Worm (Caenorhabditis elegans) whole organism, L2 larva: ENCODE results near the gene clc-4.

Source experiments
- ama-1 ChIP-seq: fragments of 150-350 bp; optimal IDR thresholded peaks from 2 replicates; lab custom pipeline; 2018; ENCODE audit warnings: inconsistent platforms
- blmp-1 ChIP-seq: sonication (generic microtip); optimal IDR thresholded peaks from 2 replicates; lab custom pipeline; 2017; ENCODE audit warnings: missing genetic modification characterization, mild to moderate bottlenecking, missing compliant biosample characterization, antibody characterized with exemption, moderate library complexity; ENCODE audit not compliant: insufficient read depth
- elt-1 ChIP-seq: fragments of 150-350 bp; optimal IDR thresholded peaks from 2 replicates; lab custom pipeline; 2014; ENCODE audit warnings: missing biosample characterization, missing genetic modification characterization
- elt-3 ChIP-seq: sonication (generic microtip); optimal IDR thresholded peaks from 2 replicates; lab custom pipeline; 2017; ENCODE audit warnings: missing biosample characterization, missing genetic modification characterization
- lin-39 ChIP-seq: fragments of 150-350 bp; optimal IDR thresholded peaks from 2 replicates; lab custom pipeline; 2014; ENCODE audit warnings: missing biosample characterization, missing genetic modification reagents, missing genetic modification characterization
- nhr-10 ChIP-seq: sonication (generic microtip); optimal IDR thresholded peaks from 2 replicates; lab custom pipeline; 2017; ENCODE audit warnings: missing biosample characterization, missing genetic modification characterization
- nhr-12 ChIP-seq: fragments of 150-350 bp; optimal IDR thresholded peaks from 2 replicates; lab custom pipeline; 2014; ENCODE audit warnings: missing biosample characterization, missing genetic modification characterization
- nhr-6 ChIP-seq: fragments of 150-350 bp; optimal IDR thresholded peaks from 2 replicates; lab custom pipeline; 2014; ENCODE audit warnings: missing biosample characterization, missing genetic modification characterization
- nhr-77 ChIP-seq: fragments of 150-350 bp; optimal IDR thresholded peaks from 2 replicates; lab custom pipeline; 2014; ENCODE audit warnings: missing biosample characterization, missing genetic modification characterization
- sma-3 ChIP-seq: sonication (generic microtip); optimal IDR thresholded peaks from 2 replicates; lab custom pipeline; 2016; ENCODE audit warnings: missing genetic modification reagents, missing genetic modification characterization, missing compliant biosample characterization
- sma-9 ChIP-seq, 2 experiments: fragments of 150-350 bp in 1 of 2; sonication (generic microtip) in 1 of 2; optimal IDR thresholded peaks; 2 replicates each; lab custom pipeline; 2014 to 2016; ENCODE audit warnings: missing genetic modification characterization in 2 of 2, mild to moderate bottlenecking in 1 of 2, missing biosample characterization in 1 of 2, missing compliant biosample characterization in 1 of 2, missing genetic modification reagents in 1 of 2, moderate library complexity in 1 of 2
- unc-39 ChIP-seq: fragments of 150-350 bp; optimal IDR thresholded peaks from 2 replicates; lab custom pipeline; 2014; ENCODE audit warnings: missing biosample characterization, missing genetic modification characterization
- unc-55 ChIP-seq: fragments of 150-350 bp; sonication (generic microtip); optimal IDR thresholded peaks from 3 replicates; lab custom pipeline; 2014; ENCODE audit warnings: missing biosample characterization, missing genetic modification reagents, missing genetic modification characterization

- TF ChIP-seq ama-1 (no peak), elt-3 (tag; lab: Kevin White, UChicago) (no peak), lin-39 (no peak), blmp-1 (tag; lab: Kevin White, UChicago) (no peak), unc-39 (tag; lab: Kevin White, UChicago) (no peak), nhr-77 (no peak), nhr-10 (no peak), sma-9 (GFP tag; optimal IDR thresholded peaks at IDR 0.05; lab: Kevin White, UChicago) (no peak), sma-9 (tag; optimal IDR thresholded peaks at IDR 0.05; lab: Kevin White, UChicago) (no peak), unc-55 (GFP tag; lab: Kevin White, UChicago) (no peak), sma-3 (GFP tag; lab: Kevin White, UChicago) (no peak), nhr-12 (tag; lab: Kevin White, UChicago) (no peak), elt-1 (no peak), nhr-6 (tag; lab: Kevin White, UChicago) (no peak)
These were observed 35.6 kb downstream of the clc-4 start for ce11 chrX:10748145-10748544.
